Worm (Caenorhabditis elegans) whole organism, L3 larva: Measurements from ENCODE around the gene bbs-5.

Experiments
- aly-2 ChIP-seq: fragments of 150-350 bp; optimal IDR thresholded peaks from 2 replicates; lab custom pipeline; 2014; ENCODE audit warnings: missing biosample characterization, missing genetic modification characterization
- ama-1 ChIP-seq: fragments of 150-350 bp; optimal IDR thresholded peaks from 2 replicates; lab custom pipeline; 2018
- hmg-11 ChIP-seq: sonication (generic microtip); optimal IDR thresholded peaks from 2 replicates; lab custom pipeline; 2016; ENCODE audit warnings: missing genetic modification characterization, missing compliant biosample characterization
- jun-1 ChIP-seq: fragments of 150-350 bp; optimal IDR thresholded peaks from 2 replicates; lab custom pipeline; 2014; ENCODE audit warnings: missing biosample characterization, missing genetic modification reagents, missing genetic modification characterization
- mml-1 ChIP-seq: fragments of 150-350 bp; sonication (generic microtip); optimal IDR thresholded peaks from 3 replicates; lab custom pipeline; 2014; ENCODE audit warnings: missing biosample characterization, missing genetic modification characterization
- nhr-12 ChIP-seq: fragments of 150-350 bp; optimal IDR thresholded peaks from 2 replicates; lab custom pipeline; 2014; ENCODE audit warnings: missing biosample characterization, missing genetic modification characterization
- nhr-23 ChIP-seq: fragments of 150-350 bp; optimal IDR thresholded peaks from 2 replicates; lab custom pipeline; 2014; ENCODE audit warnings: missing biosample characterization, missing genetic modification reagents, missing genetic modification characterization
- nhr-237 ChIP-seq: fragments of 150-350 bp; optimal IDR thresholded peaks from 2 replicates; lab custom pipeline; 2014; ENCODE audit warnings: missing biosample characterization, missing genetic modification characterization
- nhr-28 ChIP-seq: fragments of 150-350 bp; optimal IDR thresholded peaks from 2 replicates; lab custom pipeline; 2014; ENCODE audit warnings: missing biosample characterization, missing genetic modification characterization
- nhr-76 ChIP-seq: fragments of 150-350 bp; sonication (generic microtip); optimal IDR thresholded peaks from 5 replicates; lab custom pipeline; 2014; ENCODE audit warnings: missing biosample characterization, missing genetic modification characterization
- pqm-1 ChIP-seq: fragments of 150-350 bp; optimal IDR thresholded peaks from 2 replicates; lab custom pipeline; 2017; ENCODE audit warnings: missing biosample characterization, missing genetic modification characterization, inconsistent platforms
- tbx-2 ChIP-seq: sonication (generic microtip); optimal IDR thresholded peaks from 2 replicates; lab custom pipeline; 2016; ENCODE audit warnings: mild to moderate bottlenecking, missing genetic modification characterization, missing compliant biosample characterization
- zag-1 ChIP-seq: fragments of 150-350 bp; optimal IDR thresholded peaks from 2 replicates; lab custom pipeline; 2014; ENCODE audit warnings: missing biosample characterization, missing genetic modification characterization

bbs-5 gene

DNA sequence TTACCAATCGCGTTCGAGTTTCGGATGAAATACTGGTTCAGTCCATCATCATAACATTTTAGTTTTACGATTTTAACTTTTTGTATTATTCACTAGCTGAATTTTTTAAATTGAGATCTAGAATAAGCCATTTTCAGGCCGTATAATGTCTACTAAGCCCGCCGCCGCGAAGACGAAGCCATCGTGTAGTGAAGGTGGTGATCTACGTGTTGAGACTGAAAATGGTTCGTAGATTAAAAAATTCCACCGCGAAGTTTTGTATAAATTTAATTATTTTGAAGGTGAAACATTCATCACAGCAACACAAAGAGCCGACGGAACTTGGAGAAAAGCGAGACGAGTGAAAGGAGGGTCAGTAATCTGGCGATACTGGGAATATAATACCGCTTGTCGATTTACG, 51.9 kb downstream of the bbs-5 start, which contains the start of gene T20G5.9:
TSS of gene T20G5.9 (plus strand) at position 138 of the 400 bp plus-strand sequence.
- no peak for TF ChIP-seq pqm-1 (tag; lab: Kevin White, UChicago)
- TF ChIP-seq nhr-23 (tag; lab: Kevin White, UChicago) = no peak
- no peak for TF ChIP-seq tbx-2 (tag; lab: Kevin White, UChicago)
- peak; percentile 8 for TF ChIP-seq hmg-11 (tag; lab: Kevin White, UChicago)
- TF ChIP-seq nhr-76 (tag; lab: Kevin White, UChicago) = no peak
- no peak for TF ChIP-seq mml-1 (tag; lab: Kevin White, UChicago)
- peak; percentile 33 for TF ChIP-seq ama-1 (lab: Kevin White, UChicago)
- TF ChIP-seq nhr-237 = no peak
- peak; percentile 69 for TF ChIP-seq aly-2 (tag; lab: Kevin White, UChicago)
- no peak for TF ChIP-seq nhr-12 (tag; lab: Kevin White, UChicago)
- TF ChIP-seq jun-1 (tag; lab: Kevin White, UChicago) = no peak
- TF ChIP-seq zag-1 = no peak
- TF ChIP-seq nhr-28 (tag; lab: Kevin White, UChicago) = no peak
